Worm (Caenorhabditis elegans): Measurements from ENCODE around the gene srw-4.

srw-4 gene

DNA sequence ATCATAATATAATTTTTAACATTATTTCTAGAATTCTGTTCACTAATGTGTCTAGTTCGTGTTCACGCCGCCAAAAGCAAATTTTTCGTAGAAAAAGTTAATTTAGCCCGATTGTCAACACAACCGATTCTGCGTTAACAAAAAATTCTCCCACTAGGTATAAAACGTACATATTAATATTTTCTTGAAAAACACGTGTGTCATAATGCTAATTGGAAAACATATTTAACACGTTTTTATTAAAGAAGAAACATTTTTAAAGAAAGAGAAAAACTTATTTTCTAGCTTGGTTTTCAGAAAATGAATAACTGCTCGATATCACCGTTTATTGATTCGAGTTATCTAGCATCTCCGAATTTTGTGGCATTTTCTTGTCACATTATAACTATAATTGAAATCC, 18.5 kb downstream of the srw-4 start, which contains the start of gene srh-243:
Gene srh-243 (plus strand): TSS at position 301 of the 400 bp plus-strand sequence.
- TF ChIP-seq ZK546.5 (tag; optimal IDR thresholded peaks at IDR 0.05): no peak
- no peak for TF ChIP-seq fkh-10 (GFP tag; optimal IDR thresholded peaks at IDR 0.05)
- TF ChIP-seq ceh-9 (tag; optimal IDR thresholded peaks at IDR 0.05): no peak
- TF ChIP-seq skn-1 (tag; optimal IDR thresholded peaks at IDR 0.05): no peak
- no peak for TF ChIP-seq elt-2 (tag; optimal IDR thresholded peaks at IDR 0.05)

DNA sequence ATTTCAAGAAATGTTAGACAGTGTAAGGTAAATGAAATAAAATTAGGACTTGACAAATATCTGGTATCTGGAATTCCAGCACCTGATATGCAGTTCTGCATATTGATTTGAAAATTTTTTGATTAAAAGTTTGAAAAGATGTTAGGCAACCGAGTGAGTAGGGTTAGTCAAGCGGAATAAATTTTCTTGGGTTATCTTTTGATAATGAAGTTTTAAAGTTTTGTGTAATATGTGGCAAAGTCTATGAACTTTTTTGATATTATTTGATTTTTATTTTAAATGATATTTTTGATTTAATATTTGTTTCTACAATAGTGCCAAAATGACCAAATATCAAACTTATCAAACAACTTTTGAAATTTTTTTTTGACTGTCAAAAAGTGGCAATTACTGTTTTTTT, 19.1 kb downstream of the srw-4 start, which contains the start of gene srh-241:
Gene srh-241 (minus strand): TSS at position 101 of the 400 bp plus-strand sequence.
- TF ChIP-seq unc-62 (GFP tag; optimal IDR thresholded peaks at IDR 0.05): no peak
- no peak for TF ChIP-seq nhr-23 (tag; optimal IDR thresholded peaks at IDR 0.05)
- no peak for TF ChIP-seq daf-12 (tag; optimal IDR thresholded peaks at IDR 0.05)
- TF ChIP-seq sea-2 (GFP tag; optimal IDR thresholded peaks at IDR 0.05): no peak
- no peak for TF ChIP-seq elt-3 (tag; optimal IDR thresholded peaks at IDR 0.05)
- TF ChIP-seq ceh-9 (tag; optimal IDR thresholded peaks at IDR 0.05): no peak
- no peak for TF ChIP-seq nhr-25 (tag; optimal IDR thresholded peaks at IDR 0.05)
- no peak for TF ChIP-seq ama-1 (optimal IDR thresholded peaks at IDR 0.05)
- no peak for TF ChIP-seq jun-1 (tag; optimal IDR thresholded peaks at IDR 0.05)
- TF ChIP-seq nhr-11 (tag; optimal IDR thresholded peaks at IDR 0.05): no peak
- TF ChIP-seq lin-39 (tag; optimal IDR thresholded peaks at IDR 0.05): no peak

- TF ChIP-seq lsy-12 (tag; optimal IDR thresholded peaks at IDR 0.05): no peak
- TF ChIP-seq ceh-16 (tag; optimal IDR thresholded peaks at IDR 0.05): no peak
- no peak for TF ChIP-seq lin-15B (tag; optimal IDR thresholded peaks at IDR 0.05)
- no peak for TF ChIP-seq elt-2 (tag; optimal IDR thresholded peaks at IDR 0.05)
- no peak for TF ChIP-seq eor-1 (tag; optimal IDR thresholded peaks at IDR 0.05)
- no peak for TF ChIP-seq nhr-11 (tag; optimal IDR thresholded peaks at IDR 0.05)
- TF ChIP-seq ztf-11 (tag; optimal IDR thresholded peaks at IDR 0.05): no peak
- TF ChIP-seq nhr-77 (tag; optimal IDR thresholded peaks at IDR 0.05): no peak
- TF ChIP-seq mml-1 (tag; optimal IDR thresholded peaks at IDR 0.05): no peak
- no peak for TF ChIP-seq nfya-1 (tag; optimal IDR thresholded peaks at IDR 0.05; ENCODE audit: insufficient read depth)
- TF ChIP-seq unc-62 (GFP tag; optimal IDR thresholded peaks at IDR 0.05): no peak
- TF ChIP-seq nhr-12 (tag; optimal IDR thresholded peaks at IDR 0.05): no peak
- no peak for TF ChIP-seq elt-3 (tag; optimal IDR thresholded peaks at IDR 0.05)
Observed at ce11 chrV:2864899-2865298, 23.7 kb downstream of the srw-4 start, which contains the start of gene srh-240. TSS of gene srh-240 (plus strand) at chrV:2865199.

ce11 chrV:2863033-2863432, 25.5 kb downstream of the srw-4 start, which contains the start of gene srh-272:
TSS of gene srh-272 (plus strand) at chrV:2863333.
- no peak for TF ChIP-seq ceh-82 (tag; optimal IDR thresholded peaks at IDR 0.05)
- TF ChIP-seq hmg-11 (tag; optimal IDR thresholded peaks at IDR 0.05): no peak
- TF ChIP-seq nhr-67 (tag; optimal IDR thresholded peaks at IDR 0.05): no peak
- TF ChIP-seq ama-1 (optimal IDR thresholded peaks at IDR 0.05): no peak
- no peak for TF ChIP-seq snpc-4 (tag; optimal IDR thresholded peaks at IDR 0.05)
- no peak for TF ChIP-seq lin-15B (tag; optimal IDR thresholded peaks at IDR 0.05)
- TF ChIP-seq ceh-28 (tag; optimal IDR thresholded peaks at IDR 0.05): no peak
- no peak for TF ChIP-seq fos-1 (tag; optimal IDR thresholded peaks at IDR 0.05)
- TF ChIP-seq fkh-2 (tag; optimal IDR thresholded peaks at IDR 0.05): no peak
- TF ChIP-seq nfya-1 (tag; optimal IDR thresholded peaks at IDR 0.05; ENCODE audit: insufficient read depth): no peak
- TF ChIP-seq ZK546.5 (tag; optimal IDR thresholded peaks at IDR 0.05): no peak
- no peak for TF ChIP-seq R02D3.7 (tag; optimal IDR thresholded peaks at IDR 0.05)
- TF ChIP-seq zag-1 (tag; optimal IDR thresholded peaks at IDR 0.05): no peak
- TF ChIP-seq elt-2 (tag; optimal IDR thresholded peaks at IDR 0.05): no peak
- no peak for TF ChIP-seq pqm-1 (tag; optimal IDR thresholded peaks at IDR 0.05)
- TF ChIP-seq ztf-4 (tag; optimal IDR thresholded peaks at IDR 0.05): no peak
- TF ChIP-seq egl-5 (tag; optimal IDR thresholded peaks at IDR 0.05): no peak
- TF ChIP-seq fkh-10 (GFP tag; optimal IDR thresholded peaks at IDR 0.05): no peak

ce11 chrV:2861505-2861904, 27.1 kb downstream of the srw-4 start, which contains the start of gene srh-270:
TSS of gene srh-270 (minus strand) at chrV:2861605.
- no peak for TF ChIP-seq nhr-67 (tag; optimal IDR thresholded peaks at IDR 0.05)
- no peak for TF ChIP-seq skn-1 (tag; optimal IDR thresholded peaks at IDR 0.05)
- TF ChIP-seq lin-15B (tag; optimal IDR thresholded peaks at IDR 0.05): no peak
- no peak for TF ChIP-seq ZK546.5 (tag; optimal IDR thresholded peaks at IDR 0.05)
- TF ChIP-seq nhr-77 (tag; optimal IDR thresholded peaks at IDR 0.05): no peak

Data from whole organism, L3 larva.